Worm (Caenorhabditis elegans) whole organism, mixed stage, embryonic: ENCODE results near the gene C28A5.2.
A peak's percentile ranks its signal among the peaks of the same experiment; 100 is the strongest.

ENCODE experiments used
- M03D4.4 ChIP-seq: sonication (generic microtip); optimal IDR thresholded peaks from 2 replicates; lab custom pipeline; 2017; ENCODE audit warnings: mild to moderate bottlenecking, missing genetic modification characterization, missing compliant biosample characterization
- bed-3 ChIP-seq: fragments of 200-800 bp; sonication (Bioruptor generic); optimal IDR thresholded peaks from 3 replicates; lab custom pipeline; 2018; ENCODE audit warnings: mild to moderate bottlenecking, missing genetic modification characterization, moderate library complexity, missing compliant biosample characterization
- blmp-1 ChIP-seq: fragments of 150-350 bp; optimal IDR thresholded peaks from 2 replicates; lab custom pipeline; 2014; ENCODE audit warnings: missing biosample characterization, missing genetic modification characterization
- ceh-39 ChIP-seq: fragments of 150-350 bp; optimal IDR thresholded peaks from 2 replicates; lab custom pipeline; 2014; ENCODE audit warnings: missing biosample characterization, missing genetic modification characterization
- ceh-43 ChIP-seq: fragments of 200-800 bp; sonication (Bioruptor generic); optimal IDR thresholded peaks from 2 replicates; lab custom pipeline; 2018; ENCODE audit warnings: mild to moderate bottlenecking, missing genetic modification characterization, moderate library complexity, missing compliant biosample characterization
- ceh-83 ChIP-seq: fragments of 200-800 bp; sonication (Bioruptor generic); optimal IDR thresholded peaks from 2 replicates; lab custom pipeline; 2018; ENCODE audit warnings: mild to moderate bottlenecking, missing genetic modification characterization, missing compliant biosample characterization
- ces-1 ChIP-seq: fragments of 150-350 bp; optimal IDR thresholded peaks from 2 replicates; lab custom pipeline; 2014; ENCODE audit warnings: missing biosample characterization, missing genetic modification reagents, missing genetic modification characterization
- elt-1 ChIP-seq: sonication (generic microtip); optimal IDR thresholded peaks from 2 replicates; lab custom pipeline; 2017; ENCODE audit warnings: missing genetic modification characterization, mild to moderate bottlenecking, missing compliant biosample characterization, antibody characterized with exemption, moderate library complexity, borderline replicate concordance; ENCODE audit not compliant: insufficient read depth
- elt-3 ChIP-seq: fragments of 150-350 bp; optimal IDR thresholded peaks from 2 replicates; lab custom pipeline; 2014; ENCODE audit warnings: missing biosample characterization, missing genetic modification characterization
- ham-2 ChIP-seq: fragments of 200-800 bp; sonication (Bioruptor generic); optimal IDR thresholded peaks from 2 replicates; lab custom pipeline; 2018; ENCODE audit warnings: mild to moderate bottlenecking, missing genetic modification characterization, missing compliant biosample characterization
- hlh-1 ChIP-seq: fragments of 150-350 bp; optimal IDR thresholded peaks from 2 replicates; lab custom pipeline; 2014; ENCODE audit warnings: missing biosample characterization, missing genetic modification reagents, missing genetic modification characterization
- lin-32 ChIP-seq: fragments of 200-800 bp; sonication (Bioruptor generic); optimal IDR thresholded peaks from 2 replicates; lab custom pipeline; 2018; ENCODE audit warnings: mild to moderate bottlenecking, missing genetic modification characterization, missing compliant biosample characterization
- lsy-2 ChIP-seq: fragments of 150-350 bp; optimal IDR thresholded peaks from 2 replicates; lab custom pipeline; 2014; ENCODE audit warnings: missing biosample characterization, missing genetic modification characterization
- mab-5 ChIP-seq: fragments of 150-350 bp; optimal IDR thresholded peaks from 2 replicates; lab custom pipeline; 2014; ENCODE audit warnings: missing biosample characterization, missing genetic modification characterization
- mep-1 ChIP-seq: fragments of 150-350 bp; optimal IDR thresholded peaks from 2 replicates; lab custom pipeline; 2017; ENCODE audit warnings: missing biosample characterization, missing genetic modification reagents, missing genetic modification characterization, inconsistent platforms
- nhr-12 ChIP-seq: fragments of 150-350 bp; optimal IDR thresholded peaks from 2 replicates; lab custom pipeline; 2014; ENCODE audit warnings: missing biosample characterization, missing genetic modification characterization
- nhr-2 ChIP-seq: fragments of 150-350 bp; optimal IDR thresholded peaks from 2 replicates; lab custom pipeline; 2014; ENCODE audit warnings: missing biosample characterization, missing genetic modification characterization
- nhr-237 ChIP-seq: fragments of 150-350 bp; optimal IDR thresholded peaks from 2 replicates; lab custom pipeline; 2014; ENCODE audit warnings: missing biosample characterization, missing genetic modification characterization
- nhr-28 ChIP-seq: fragments of 150-350 bp; optimal IDR thresholded peaks from 2 replicates; lab custom pipeline; 2014; ENCODE audit warnings: missing biosample characterization, missing genetic modification characterization
- nhr-76 ChIP-seq: sonication (generic microtip); optimal IDR thresholded peaks from 2 replicates; lab custom pipeline; 2017; ENCODE audit warnings: missing biosample characterization, missing genetic modification characterization
- pha-4 ChIP-seq: fragments of 150-350 bp; optimal IDR thresholded peaks from 2 replicates; lab custom pipeline; 2018; ENCODE audit warnings: missing biosample characterization, missing genetic modification reagents, missing genetic modification characterization
- sem-2 ChIP-seq: fragments of 200-800 bp; sonication (Bioruptor generic); optimal IDR thresholded peaks from 2 replicates; lab custom pipeline; 2018; ENCODE audit warnings: mild to moderate bottlenecking, missing genetic modification characterization, missing compliant biosample characterization
- snpc-4 ChIP-seq: fragments of 150-350 bp; optimal IDR thresholded peaks from 2 replicates; lab custom pipeline; 2014; ENCODE audit warnings: missing biosample characterization, missing genetic modification characterization
- sptf-1 ChIP-seq: sonication (generic microtip); optimal IDR thresholded peaks from 2 replicates; lab custom pipeline; 2017; ENCODE audit warnings: mild to moderate bottlenecking, missing genetic modification characterization, moderate library complexity, missing compliant biosample characterization
- tbx-8 ChIP-seq: fragments of 200-800 bp; sonication (Bioruptor generic); optimal IDR thresholded peaks from 2 replicates; lab custom pipeline; 2018; ENCODE audit warnings: mild to moderate bottlenecking, missing genetic modification characterization, moderate library complexity, missing compliant biosample characterization
- unc-39 ChIP-seq: fragments of 150-350 bp; optimal IDR thresholded peaks from 2 replicates; lab custom pipeline; 2014; ENCODE audit warnings: missing biosample characterization, missing genetic modification characterization
- unc-62 ChIP-seq: fragments of 150-350 bp; optimal IDR thresholded peaks from 2 replicates; lab custom pipeline; 2014; ENCODE audit warnings: missing biosample characterization, missing genetic modification reagents, missing genetic modification characterization
- zip-8 ChIP-seq: fragments of 150-350 bp; optimal IDR thresholded peaks from 2 replicates; lab custom pipeline; 2014; ENCODE audit warnings: missing biosample characterization, missing genetic modification characterization

Gene C28A5.2

ce11 chrIII:4401142-4401541, 38.2 kb downstream of the C28A5.2 start, which contains the start of gene R07E5.15:
R07E5.15 (plus strand) TSS chrIII:4401442.
- TF ChIP-seq hlh-1 (tag; lab: Kevin White, UChicago) (no peak), mep-1 (tag; lab: Kevin White, UChicago) (no peak), ceh-83 (GFP tag; lab: Kevin White, UChicago) (no peak)

- TF ChIP-seq snpc-4 (tag; lab: Kevin White, UChicago) (no peak), lin-32 (no peak), sem-2 (GFP tag; lab: Kevin White, UChicago) (no peak), mep-1 (tag; lab: Kevin White, UChicago) (no peak), ceh-39 (tag; lab: Kevin White, UChicago) (no peak), elt-1 (no peak), pha-4 (tag; lab: Kevin White, UChicago) (no peak), ham-2 (GFP tag; lab: Kevin White, UChicago) (no peak), mab-5 (tag; lab: Kevin White, UChicago) (no peak), elt-3 (tag; lab: Kevin White, UChicago) (no peak), M03D4.4 (tag; lab: Kevin White, UChicago) (no peak), unc-39 (tag; lab: Kevin White, UChicago) (no peak)
These were observed 40.9 kb downstream of the C28A5.2 start, which contains the start of gene R07E5.6 for ce11 chrIII:4398463-4398862. R07E5.6 (plus strand) TSS chrIII:4398763.

DNA sequence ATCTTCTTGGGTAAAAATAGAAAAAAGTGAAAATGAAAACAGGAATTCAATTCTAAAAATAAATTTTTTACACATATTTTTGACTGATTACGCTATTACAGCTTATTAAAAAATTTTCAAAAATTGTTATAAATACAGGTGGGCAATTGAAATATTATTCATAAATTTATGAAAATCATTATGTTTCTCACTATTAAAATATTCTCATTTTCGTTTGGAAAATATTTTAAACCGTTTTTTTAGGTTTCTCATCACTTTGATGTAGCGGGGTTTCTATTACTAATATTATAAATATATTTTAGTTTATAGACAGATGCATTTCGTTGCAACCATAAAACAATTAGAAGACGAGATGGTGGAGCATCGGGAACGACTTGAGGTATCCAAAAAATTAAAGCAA, 42.2 kb downstream of the C28A5.2 start, which contains the start of gene R07E5.5:
Gene R07E5.5 (plus strand): TSS at position 301 of the 400 bp plus-strand sequence.
- TF ChIP-seq nhr-237 (tag; lab: Kevin White, UChicago) (no peak), elt-1 (no peak), pha-4 (tag; lab: Kevin White, UChicago) (no peak), nhr-76 (tag; lab: Kevin White, UChicago) (no peak), unc-39 (tag; lab: Kevin White, UChicago) (no peak), nhr-12 (tag; lab: Kevin White, UChicago) (no peak), ham-2 (GFP tag; lab: Kevin White, UChicago) (no peak), unc-62 (no peak), sem-2 (GFP tag; lab: Kevin White, UChicago) (no peak), mab-5 (tag; lab: Kevin White, UChicago) (no peak), ces-1 (GFP tag; lab: Kevin White, UChicago) (no peak), M03D4.4 (tag; lab: Kevin White, UChicago) (no peak), sptf-1 (tag; lab: Kevin White, UChicago) (no peak)

- TF ChIP-seq nhr-76 (tag; lab: Kevin White, UChicago), result no peak
- TF ChIP-seq lsy-2 (tag; lab: Kevin White, UChicago), result no peak
- TF ChIP-seq ceh-39 (tag; lab: Kevin White, UChicago), result no peak
- no peak for TF ChIP-seq tbx-8 (GFP tag; lab: Kevin White, UChicago)
- TF ChIP-seq M03D4.4 (tag; lab: Kevin White, UChicago), result no peak
- TF ChIP-seq sem-2 (GFP tag; lab: Kevin White, UChicago), result no peak
- TF ChIP-seq ceh-43, result no peak
- TF ChIP-seq mab-5 (tag; lab: Kevin White, UChicago), result no peak
- TF ChIP-seq nhr-237 (tag; lab: Kevin White, UChicago), result no peak
- no peak for TF ChIP-seq unc-39 (tag; lab: Kevin White, UChicago)
- TF ChIP-seq nhr-28, result no peak
- no peak for TF ChIP-seq nhr-2 (tag; lab: Kevin White, UChicago)
- TF ChIP-seq blmp-1 (tag; lab: Kevin White, UChicago), result no peak
- TF ChIP-seq zip-8 (tag; lab: Kevin White, UChicago), result no peak
- TF ChIP-seq, all 35 proteins: peak for 0
These were observed 43.5 kb downstream of the C28A5.2 start for ce11 chrIII:4395857-4396256.

DNA sequence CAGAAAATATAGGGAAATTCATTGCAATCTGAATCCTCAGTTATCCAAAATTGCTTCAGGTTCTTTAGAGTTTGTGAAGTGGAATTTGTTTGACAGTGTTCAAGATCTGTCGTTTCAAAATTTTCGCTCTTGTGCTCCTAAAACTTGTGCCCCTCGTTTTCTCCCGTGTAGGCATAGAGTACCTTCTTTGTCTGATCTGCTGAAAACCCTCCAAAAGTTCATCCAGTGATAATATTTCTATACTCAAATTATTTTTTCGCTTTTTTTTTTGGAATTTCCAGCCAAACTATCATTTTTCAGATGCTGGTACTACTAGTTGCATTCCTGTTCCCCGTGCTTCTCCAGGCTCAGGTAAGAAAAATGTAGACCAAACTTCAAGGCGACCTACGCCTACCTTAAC, 44.8 kb downstream of the C28A5.2 start, which contains the start of gene R07E5.4:
Gene R07E5.4 (plus strand): TSS at position 301 of the 400 bp plus-strand sequence.
- TF ChIP-seq mab-5 (tag; lab: Kevin White, UChicago), result no peak
- TF ChIP-seq lin-32, result no peak
- no peak for TF ChIP-seq nhr-237 (tag; lab: Kevin White, UChicago)
- TF ChIP-seq unc-62, result no peak
- TF ChIP-seq ces-1 (GFP tag; lab: Kevin White, UChicago), result no peak
- no peak for TF ChIP-seq bed-3 (GFP tag; lab: Kevin White, UChicago)
- TF ChIP-seq unc-39 (tag; lab: Kevin White, UChicago), result no peak
- TF ChIP-seq nhr-12 (tag; lab: Kevin White, UChicago), result no peak
- TF ChIP-seq, all 35 proteins: peak for 0

DNA sequence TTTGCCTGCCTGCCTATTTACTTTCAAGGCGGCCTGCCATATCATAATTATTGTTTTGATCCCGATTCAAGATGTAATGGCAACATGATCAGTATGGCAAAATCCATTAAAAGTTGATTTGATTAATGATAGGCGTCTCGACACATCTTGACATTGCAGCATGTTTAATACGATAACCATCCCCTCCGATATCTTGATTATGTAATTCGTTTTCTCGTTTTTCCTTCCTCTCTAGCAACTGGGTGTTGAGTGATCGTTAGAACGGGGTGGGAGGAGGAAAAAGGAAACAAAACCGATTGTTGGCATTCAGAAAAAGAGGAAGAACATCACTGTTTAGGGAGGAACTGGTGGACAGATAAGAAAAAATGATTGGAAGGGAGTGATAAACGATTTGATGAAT, 47.4 kb downstream of the C28A5.2 start:
- TF ChIP-seq sem-2 (GFP tag; lab: Kevin White, UChicago), result no peak
- peak; percentile 63 for TF ChIP-seq elt-1
- TF ChIP-seq nhr-28, result no peak
- no peak for TF ChIP-seq nhr-237 (tag; lab: Kevin White, UChicago)
- TF ChIP-seq, all 35 proteins: peak for 1
